Worm (Caenorhabditis elegans) whole organism, dauer: ENCODE measurements around the gene W07G4.2.

Experiments
- unc-62 ChIP-seq: sonication (generic microtip); optimal IDR thresholded peaks from 2 replicates; lab custom pipeline; 2017; ENCODE audit warnings: missing biosample characterization, missing genetic modification reagents, missing genetic modification characterization

The W07G4.2 gene

ce11 chrV:13036466-13036865 is at the start of gene W07G4.2:
W07G4.2 (minus strand) TSS chrV:13036566.
- TF ChIP-seq unc-62 (GFP tag; lab: Kevin White, UChicago): no peak

- no peak for TF ChIP-seq unc-62 (GFP tag; lab: Kevin White, UChicago)
Observed at ce11 chrV:13085917-13086552, 49.7 kb upstream of the W07G4.2 start.

DNA sequence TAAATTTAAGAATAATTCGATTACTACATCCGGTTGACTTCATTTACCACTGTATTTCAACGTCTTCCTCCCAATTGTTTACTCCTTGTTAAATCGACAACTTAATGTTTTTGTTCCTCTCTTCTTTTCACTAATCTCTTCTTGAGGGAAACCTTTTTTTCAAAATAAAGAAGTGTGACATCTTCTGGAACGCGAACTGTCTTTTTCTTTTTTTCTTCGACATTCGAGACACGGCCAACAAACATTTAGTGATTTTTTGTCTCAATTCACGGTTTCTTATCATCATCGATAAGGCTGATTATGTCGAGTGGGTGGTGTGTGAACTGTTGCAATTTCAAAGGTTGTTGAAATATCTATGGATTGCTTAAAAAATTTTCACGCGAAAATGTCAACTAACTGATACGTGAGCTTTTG is 48.9 kb upstream of the W07G4.2 start:
- no peak for TF ChIP-seq unc-62 (GFP tag; lab: Kevin White, UChicago)

- no peak for TF ChIP-seq unc-62 (GFP tag; lab: Kevin White, UChicago)
Observed at ce11 chrV:13083751-13084672, 47.6 kb upstream of the W07G4.2 start.

DNA sequence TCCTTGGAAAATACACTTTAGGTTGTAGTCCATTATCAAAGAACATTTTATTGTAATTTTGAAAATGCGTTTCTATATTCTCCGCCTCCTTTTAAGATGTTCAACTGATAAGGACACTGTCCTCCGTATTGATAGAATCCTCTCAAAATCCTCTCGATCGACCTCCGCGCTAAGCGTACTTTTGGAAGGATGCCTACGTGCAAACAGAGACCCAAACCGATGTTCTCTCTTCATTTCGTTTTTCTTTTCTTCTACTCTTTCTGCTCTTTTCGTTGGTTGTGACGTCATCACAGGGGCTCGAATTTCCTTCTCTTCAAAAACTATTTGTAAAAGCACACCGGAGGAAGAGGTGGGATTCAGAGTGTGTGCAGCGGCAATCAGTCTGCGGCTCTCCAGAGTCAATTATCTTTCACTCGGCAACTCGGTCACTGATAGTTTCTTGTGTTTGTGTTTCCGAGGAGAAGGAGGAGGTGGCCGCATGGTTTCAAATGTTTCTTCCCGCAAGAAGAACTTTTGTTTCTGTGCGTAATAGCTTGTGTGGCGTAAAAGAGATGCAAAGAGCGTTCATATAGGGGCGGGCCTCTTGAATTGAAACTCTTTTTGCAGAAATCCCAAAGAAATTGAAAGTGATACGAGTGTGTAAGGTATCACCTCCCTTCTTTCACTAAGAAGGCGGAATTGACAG is 46.2 kb upstream of the W07G4.2 start, which contains the start of gene C34B4.2:
Gene C34B4.2 (plus strand): TSS at position 614 of the 685 bp plus-strand sequence.
- no peak for TF ChIP-seq unc-62 (GFP tag; lab: Kevin White, UChicago)

- TF ChIP-seq unc-62 (GFP tag; lab: Kevin White, UChicago): no peak
Observed at ce11 chrV:13081197-13081747, 44.9 kb upstream of the W07G4.2 start.

DNA sequence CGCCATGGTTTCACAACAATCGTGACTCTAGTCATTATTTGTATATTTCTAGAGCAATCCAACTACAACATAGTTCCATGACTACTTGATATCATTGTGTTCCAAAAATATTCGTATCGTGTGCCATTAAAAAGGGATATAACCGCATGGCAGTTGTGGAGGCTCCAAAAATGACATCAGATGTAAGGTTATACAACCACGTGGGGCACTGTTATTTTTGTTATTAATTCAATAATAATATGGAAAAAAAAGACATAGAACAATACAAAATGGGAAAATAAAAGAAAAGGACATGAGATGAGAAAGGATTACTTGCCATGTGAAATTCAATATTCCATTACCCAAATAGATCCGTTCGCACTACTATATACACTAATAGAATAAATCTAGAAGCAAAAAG is 39.1 kb upstream of the W07G4.2 start:
- no peak for TF ChIP-seq unc-62 (GFP tag; lab: Kevin White, UChicago)

DNA sequence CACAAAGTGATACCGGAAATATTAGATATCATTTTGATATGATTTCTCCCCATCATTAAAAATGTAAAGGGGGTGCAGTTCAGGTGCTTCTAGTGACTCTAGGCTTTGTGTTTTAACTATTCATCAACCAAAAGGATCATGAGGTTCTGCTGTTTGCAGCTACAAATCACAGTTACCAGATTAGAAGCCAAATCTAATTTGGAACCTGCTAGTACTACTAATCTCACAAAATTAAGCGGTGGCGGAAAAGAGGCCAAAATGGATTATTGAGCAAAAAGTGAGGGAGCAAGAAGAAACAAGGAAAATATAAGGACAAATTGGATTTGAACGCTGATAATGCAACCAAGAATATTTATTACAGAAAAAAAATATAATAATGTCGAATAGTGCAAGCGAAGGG is 37.8 kb upstream of the W07G4.2 start:
- TF ChIP-seq unc-62 (GFP tag; lab: Kevin White, UChicago): no peak

ce11 chrV:13073145-13073544 is 36.8 kb upstream of the W07G4.2 start:
- no peak for TF ChIP-seq unc-62 (GFP tag; lab: Kevin White, UChicago)

ce11 chrV:13071052-13071451 is 34.7 kb upstream of the W07G4.2 start, which contains the start of gene C34B4.3:
C34B4.3 (minus strand) TSS chrV:13071152.
- no peak for TF ChIP-seq unc-62 (GFP tag; lab: Kevin White, UChicago)

ce11 chrV:13070278-13070677 is 33.9 kb upstream of the W07G4.2 start:
- TF ChIP-seq unc-62 (GFP tag; lab: Kevin White, UChicago): no peak

ce11 chrV:13064164-13064563 is 27.8 kb upstream of the W07G4.2 start:
- no peak for TF ChIP-seq unc-62 (GFP tag; lab: Kevin White, UChicago)

ce11 chrV:13063402-13063801 is 27.0 kb upstream of the W07G4.2 start:
- no peak for TF ChIP-seq unc-62 (GFP tag; lab: Kevin White, UChicago)

DNA sequence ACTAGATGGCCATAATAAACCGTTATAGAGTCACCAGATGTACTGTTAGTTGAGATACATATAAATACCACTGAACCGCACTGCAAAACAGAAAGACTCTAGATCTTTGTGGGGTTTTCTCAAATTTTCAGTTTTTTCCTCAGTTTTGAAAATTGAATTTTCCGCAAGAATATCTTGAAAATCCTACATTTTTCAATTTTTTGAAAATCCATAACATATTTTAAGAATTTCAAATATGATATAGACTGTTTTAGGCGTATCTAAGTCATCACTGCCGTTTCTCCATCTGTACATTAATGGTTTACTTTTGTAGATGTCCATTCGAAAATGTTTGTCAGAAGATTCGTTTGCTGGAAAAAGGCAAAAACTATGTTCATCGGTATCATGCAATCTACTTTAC is 25.5 kb upstream of the W07G4.2 start, which contains the start of gene F42E8.1:
Gene F42E8.1 (plus strand): TSS at position 301 of the 400 bp plus-strand sequence.
- TF ChIP-seq unc-62 (GFP tag; lab: Kevin White, UChicago): no peak

ce11 chrV:13053635-13054034 is 17.3 kb upstream of the W07G4.2 start, which contains the start of gene srr-1:
srr-1 (minus strand) TSS chrV:13053735.
- no peak for TF ChIP-seq unc-62 (GFP tag; lab: Kevin White, UChicago)
